Fruit fly (Drosophila melanogaster) whole organism, adult: Measurements from ENCODE around the gene epsilonCOP.

Experiments
- CG11617 ChIP-seq: fragments of 200-800 bp; sonication (Bioruptor generic); optimal IDR thresholded peaks from 2 replicates; lab custom pipeline; 2017; ENCODE audit warnings: mild to moderate bottlenecking, missing biosample characterization, missing genetic modification reagents, missing genetic modification characterization
- CG12768 ChIP-seq: fragments of 200-800 bp; sonication (Bioruptor generic); optimal IDR thresholded peaks from 2 replicates; lab custom pipeline; 2017; ENCODE audit warnings: missing biosample characterization, missing genetic modification characterization, mild to moderate bottlenecking, moderate library complexity, missing genetic modification reagents
- CG14711 ChIP-seq: fragments of 200-800 bp; sonication (Bioruptor generic); optimal IDR thresholded peaks from 2 replicates; lab custom pipeline; 2018; ENCODE audit warnings: missing biosample characterization, mild to moderate bottlenecking, missing genetic modification characterization, moderate library complexity
- CG1620 ChIP-seq: fragments of 200-800 bp; sonication (Bioruptor generic); optimal IDR thresholded peaks from 2 replicates; lab custom pipeline; 2016; ENCODE audit warnings: missing biosample characterization, missing genetic modification characterization
- CG33017 ChIP-seq: fragments of 200-800 bp; sonication (Bioruptor generic); optimal IDR thresholded peaks from 2 replicates; lab custom pipeline; 2018; ENCODE audit warnings: missing biosample characterization, mild to moderate bottlenecking, missing genetic modification characterization, moderate library complexity
- CG5204 ChIP-seq: fragments of 200-800 bp; sonication (Bioruptor generic); optimal IDR thresholded peaks from 2 replicates; lab custom pipeline; 2016; ENCODE audit warnings: missing biosample characterization, missing genetic modification characterization
- CG7045 ChIP-seq: fragments of 200-800 bp; sonication (Bioruptor generic); optimal IDR thresholded peaks from 2 replicates; lab custom pipeline; 2017; ENCODE audit warnings: missing biosample characterization, mild to moderate bottlenecking, missing genetic modification characterization
- CG7101 ChIP-seq: fragments of 200-800 bp; sonication (Bioruptor generic); optimal IDR thresholded peaks from 2 replicates; lab custom pipeline; 2018; ENCODE audit warnings: missing biosample characterization, mild to moderate bottlenecking, missing genetic modification characterization, moderate library complexity
- Clk ChIP-seq: fragments of 200-800 bp; sonication (Bioruptor generic); optimal IDR thresholded peaks from 2 replicates; lab custom pipeline; 2017; ENCODE audit warnings: missing biosample characterization, missing genetic modification characterization
- Crg-1 ChIP-seq: fragments of 200-800 bp; sonication (Bioruptor generic); optimal IDR thresholded peaks from 2 replicates; lab custom pipeline; 2016; ENCODE audit warnings: missing biosample characterization, missing genetic modification characterization
- Hr96 ChIP-seq: fragments of 200-800 bp; sonication (Bioruptor generic); optimal IDR thresholded peaks from 2 replicates; lab custom pipeline; 2016; ENCODE audit warnings: missing biosample characterization, missing genetic modification characterization
- Mnt ChIP-seq: fragments of 200-800 bp; sonication (Bioruptor generic); optimal IDR thresholded peaks from 2 replicates; lab custom pipeline; 2016; ENCODE audit warnings: missing biosample characterization, mild to moderate bottlenecking, missing genetic modification characterization
- bab1 ChIP-seq: fragments of 200-800 bp; sonication (Bioruptor generic); optimal IDR thresholded peaks from 3 replicates; lab custom pipeline; 2019; ENCODE audit warnings: missing biosample characterization, mild to moderate bottlenecking, missing genetic modification characterization, moderate library complexity
- cic ChIP-seq: fragments of 200-800 bp; sonication (Bioruptor generic); optimal IDR thresholded peaks from 2 replicates; lab custom pipeline; 2017; ENCODE audit warnings: missing biosample characterization, mild to moderate bottlenecking, missing genetic modification characterization, moderate library complexity
- cnc ChIP-seq, 2 experiments: fragments of >200 bp; optimal IDR thresholded peaks; 2 replicates each; lab custom pipeline; 2017
- kay ChIP-seq: fragments of 200-800 bp; sonication (Bioruptor generic); peaks from one replicate; lab custom pipeline; 2016; ENCODE audit warnings: missing biosample characterization, missing genetic modification characterization, borderline replicate concordance
- ovo ChIP-seq: fragments of 200-800 bp; sonication (Bioruptor generic); optimal IDR thresholded peaks from 2 replicates; lab custom pipeline; 2016; ENCODE audit warnings: missing biosample characterization, missing genetic modification characterization
- pad ChIP-seq: fragments of 200-800 bp; sonication (Bioruptor generic); optimal IDR thresholded peaks from 3 replicates; lab custom pipeline; 2017; ENCODE audit warnings: missing biosample characterization, missing genetic modification characterization, mild to moderate bottlenecking, moderate library complexity, missing genetic modification reagents
- tj ChIP-seq: fragments of 200-800 bp; sonication (Bioruptor generic); optimal IDR thresholded peaks from 3 replicates; lab custom pipeline; 2017; ENCODE audit warnings: missing biosample characterization, mild to moderate bottlenecking, missing genetic modification characterization, moderate library complexity
- toe ChIP-seq: fragments of 200-800 bp; sonication (Bioruptor generic); optimal IDR thresholded peaks from 2 replicates; lab custom pipeline; 2016; ENCODE audit warnings: missing biosample characterization, missing genetic modification characterization

epsilonCOP gene

DNA sequence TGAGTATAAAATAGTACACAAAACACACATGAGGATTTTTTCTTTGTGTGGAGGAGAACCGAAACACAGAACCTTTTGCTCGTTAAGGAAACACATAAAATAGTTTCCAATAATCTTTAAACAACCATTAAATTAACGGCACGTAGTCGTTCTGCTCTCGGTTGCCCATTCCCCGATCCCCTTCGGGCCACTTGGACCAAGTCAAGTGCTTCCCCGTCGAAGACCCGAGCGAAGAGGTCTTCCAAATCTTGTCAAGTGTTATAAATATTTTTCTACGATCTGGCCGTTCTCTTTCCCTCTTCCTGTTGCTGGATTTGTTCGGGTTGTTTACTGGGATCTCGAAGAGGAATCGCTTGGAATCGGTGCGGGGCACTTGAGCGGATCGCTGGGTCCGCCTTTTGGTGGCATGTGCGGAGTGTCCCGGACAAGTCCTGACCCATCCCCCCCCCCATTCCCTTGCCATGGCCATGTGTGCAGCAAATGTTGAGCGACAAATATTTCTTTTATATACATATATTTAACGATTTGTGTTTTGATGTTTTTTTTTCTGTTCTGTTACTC lies 42.1 kb downstream of the epsilonCOP start:
- no peak for TF ChIP-seq CG33017 (tag; lab: Kevin White, UChicago)
- no peak for TF ChIP-seq CG7045
- TF ChIP-seq Clk (GFP tag; lab: Kevin White, UChicago) = no peak
- no peak for TF ChIP-seq CG14711 (tag; lab: Kevin White, UChicago)
- TF ChIP-seq CG5204 = no peak
- TF ChIP-seq Hr96 (GFP tag; lab: Kevin White, UChicago) = no peak
- no peak for TF ChIP-seq pad (GFP tag; lab: Kevin White, UChicago)
- TF ChIP-seq Crg-1 (GFP tag; lab: Kevin White, UChicago) = no peak
- no peak for TF ChIP-seq Mnt (GFP tag; lab: Kevin White, UChicago)
- TF ChIP-seq CG11617 (GFP tag; lab: Kevin White, UChicago) = no peak
- no peak for TF ChIP-seq tj
- no peak for TF ChIP-seq cnc (optimal IDR thresholded peaks at IDR 0.05; lab: Kevin White, UChicago)
- TF ChIP-seq kay (GFP tag; lab: Kevin White, UChicago) = no peak

DNA sequence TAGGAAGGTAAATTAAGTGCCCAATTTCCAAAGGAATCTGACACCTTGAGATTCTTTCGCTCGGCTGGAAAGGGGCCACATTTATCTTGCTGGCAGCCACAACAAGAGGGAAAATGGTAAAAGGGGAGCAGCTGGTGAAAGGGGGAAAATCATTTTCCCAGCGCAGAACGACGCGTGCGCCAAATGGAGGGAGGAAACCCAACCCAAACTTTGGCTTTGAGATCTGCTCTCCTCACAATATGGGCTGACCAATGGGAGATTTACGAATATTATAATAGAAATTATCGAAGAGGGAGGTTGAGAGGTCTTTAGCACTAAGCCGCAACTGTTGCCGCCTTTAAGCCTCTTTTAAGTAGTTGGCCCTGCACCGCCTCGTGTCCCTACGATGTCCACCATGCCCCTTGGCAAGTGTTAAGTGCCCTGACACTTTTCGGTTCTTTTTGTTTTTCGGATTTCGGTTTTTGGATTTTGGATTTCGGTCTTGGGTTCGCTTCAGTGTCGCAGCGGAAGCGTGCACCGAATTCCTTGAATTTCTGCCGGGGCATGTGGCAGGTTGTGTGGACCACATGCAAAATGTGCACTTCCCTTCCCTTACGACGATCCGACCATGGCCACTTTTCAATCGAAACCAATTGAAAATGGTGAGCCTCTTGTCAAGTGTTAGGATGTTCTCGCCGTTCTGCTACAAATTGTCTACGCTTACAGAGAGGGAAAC lies 43.3 kb downstream of the epsilonCOP start:
- TF ChIP-seq pad (GFP tag; lab: Kevin White, UChicago) (no peak), cic (GFP tag; lab: Kevin White, UChicago) (no peak), toe (GFP tag; lab: Kevin White, UChicago) (no peak), CG7045 (no peak), Crg-1 (GFP tag; lab: Kevin White, UChicago) (no peak)

dm6 chr2L:6532977-6533376 lies 44.1 kb downstream of the epsilonCOP start:
- peak; percentile 97 for TF ChIP-seq tj
- no peak for TF ChIP-seq Mnt (GFP tag; lab: Kevin White, UChicago)

DNA sequence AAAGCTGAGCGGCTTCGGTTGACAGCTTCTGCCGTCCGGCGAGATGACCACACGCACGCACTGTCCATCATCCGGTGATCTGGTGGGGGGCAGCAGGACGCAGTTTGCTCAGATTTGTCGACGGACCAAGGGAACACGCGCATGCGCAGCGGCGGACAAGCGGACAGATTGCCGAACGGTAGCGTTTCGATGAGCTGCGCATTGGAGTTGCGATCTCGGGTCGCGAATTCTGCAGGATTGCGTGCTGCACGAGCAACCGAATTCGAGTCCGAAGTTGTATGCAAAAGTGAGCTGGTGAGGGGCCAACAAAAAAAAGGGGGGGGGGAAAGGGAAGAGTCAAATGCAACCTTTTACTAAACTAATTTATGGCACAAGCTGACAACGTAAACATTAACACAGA lies 44.8 kb downstream of the epsilonCOP start:
- TF ChIP-seq cnc (optimal IDR thresholded peaks at IDR 0.05; lab: Kevin White, UChicago) (no peak), CG14711 (tag; lab: Kevin White, UChicago) (no peak), pad (GFP tag; lab: Kevin White, UChicago) (no peak), CG11617 (GFP tag; lab: Kevin White, UChicago) (no peak), Clk (GFP tag; lab: Kevin White, UChicago) (no peak), CG12768 (GFP tag; lab: Kevin White, UChicago) (no peak), CG1620 (GFP tag; lab: Kevin White, UChicago) (no peak), ovo (GFP tag; lab: Kevin White, UChicago) (no peak), CG7101 (tag; lab: Kevin White, UChicago) (no peak), cic (GFP tag; lab: Kevin White, UChicago) (no peak), Hr96 (GFP tag; lab: Kevin White, UChicago) (no peak), bab1 (no peak), toe (GFP tag; lab: Kevin White, UChicago) (no peak), Mnt (GFP tag; lab: Kevin White, UChicago) (no peak)

DNA sequence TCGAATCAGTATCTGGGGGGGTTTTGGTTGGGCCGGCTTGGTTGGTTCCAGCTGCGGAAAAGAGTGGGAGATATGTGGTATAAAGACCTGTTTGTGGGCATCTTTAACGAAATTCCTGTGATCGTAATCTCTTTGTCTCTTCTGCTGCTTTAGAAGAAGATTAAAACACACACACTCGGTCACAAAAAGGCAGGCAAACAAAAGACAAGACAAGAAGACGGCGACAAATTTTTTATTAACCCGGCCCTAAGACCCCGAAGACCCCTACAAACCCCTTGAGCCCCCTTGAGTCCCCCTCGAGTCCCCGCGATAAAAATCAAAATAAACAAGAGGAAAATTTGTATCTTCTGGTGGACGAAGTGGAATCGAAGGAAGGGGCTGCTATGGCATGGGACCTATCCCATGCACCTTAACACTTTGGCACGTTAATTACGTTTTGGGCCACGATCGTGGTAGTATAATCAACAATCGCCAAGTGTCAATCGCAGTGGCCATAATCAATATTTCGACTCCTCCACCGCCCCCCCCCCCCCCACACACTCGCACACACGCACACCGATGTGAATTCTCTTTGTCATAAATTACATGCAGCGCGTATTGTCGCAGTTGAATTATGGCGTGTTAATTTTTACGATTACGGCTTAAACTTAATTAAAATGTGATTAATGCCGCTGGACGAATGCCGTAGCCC lies 45.4 kb downstream of the epsilonCOP start:
- TF ChIP-seq CG5204 (no peak), Mnt (GFP tag; lab: Kevin White, UChicago) (no peak), CG1620 (GFP tag; lab: Kevin White, UChicago) (no peak), ovo (GFP tag; lab: Kevin White, UChicago) (no peak), CG7101 (tag; lab: Kevin White, UChicago) (no peak), CG7045 (no peak), Clk (GFP tag; lab: Kevin White, UChicago) (no peak), kay (GFP tag; lab: Kevin White, UChicago) (no peak), CG14711 (tag; lab: Kevin White, UChicago) (no peak), tj (no peak), Hr96 (GFP tag; lab: Kevin White, UChicago) (no peak), CG11617 (GFP tag; lab: Kevin White, UChicago) (no peak), Crg-1 (GFP tag; lab: Kevin White, UChicago) (no peak)

DNA sequence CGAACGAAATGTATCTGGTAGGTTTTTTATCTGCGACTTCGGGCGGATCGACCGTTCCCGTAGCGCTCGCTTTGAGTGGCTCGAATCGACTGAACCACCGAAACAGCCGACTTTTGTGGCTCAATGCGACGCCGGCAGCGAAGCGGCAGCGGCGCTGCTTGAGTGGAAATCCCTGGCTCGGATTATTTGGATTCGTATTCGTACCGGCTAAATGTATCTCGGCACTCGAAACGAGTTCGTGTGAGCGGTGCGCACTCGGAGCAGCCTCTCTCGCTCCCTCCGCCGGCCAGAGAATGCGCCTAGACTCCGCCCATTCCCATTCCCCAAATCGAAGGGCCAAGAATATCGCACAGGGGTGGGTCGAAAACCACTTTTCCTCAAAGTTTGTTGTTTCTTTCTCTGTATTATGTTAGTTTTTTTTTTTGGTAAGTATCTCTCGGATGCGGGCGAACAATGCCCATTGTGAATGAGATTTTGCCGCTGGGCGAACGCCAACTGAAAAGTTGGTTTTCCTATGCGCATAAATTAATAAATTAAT lies 47.2 kb downstream of the epsilonCOP start:
- no peak for TF ChIP-seq Crg-1 (GFP tag; lab: Kevin White, UChicago)
- TF ChIP-seq tj = peak; percentile 30
- TF ChIP-seq kay (GFP tag; lab: Kevin White, UChicago) = no peak
- no peak for TF ChIP-seq cic (GFP tag; lab: Kevin White, UChicago)
